Worm (Caenorhabditis elegans): ENCODE measurements around the gene cest-2.1.

Gene cest-2.1

ce11 chrV:14200086-14200485 lies 28.8 kb upstream of the cest-2.1 start:
- TF ChIP-seq ceh-39 (tag; optimal IDR thresholded peaks at IDR 0.05) = no peak
- peak; percentile 17 for TF ChIP-seq ces-1 (GFP tag; optimal IDR thresholded peaks at IDR 0.05)
- TF ChIP-seq unc-120 (tag; optimal IDR thresholded peaks at IDR 0.05; ENCODE audit: poor library complexity, severe bottlenecking) = no peak
- TF ChIP-seq mep-1 (tag; optimal IDR thresholded peaks at IDR 0.05) = peak; percentile 11
- TF ChIP-seq unc-62 (GFP tag; optimal IDR thresholded peaks at IDR 0.05) = peak; percentile 46
- TF ChIP-seq blmp-1 (tag; optimal IDR thresholded peaks at IDR 0.05) = no peak
- TF ChIP-seq nhr-237 (tag; optimal IDR thresholded peaks at IDR 0.05) = peak; percentile 84
- no peak for TF ChIP-seq ztf-11 (tag; optimal IDR thresholded peaks at IDR 0.05)
- TF ChIP-seq lin-32 (GFP tag; optimal IDR thresholded peaks at IDR 0.05) = no peak
- TF ChIP-seq mls-2 (tag; optimal IDR thresholded peaks at IDR 0.05) = no peak
- TF ChIP-seq sptf-1 (tag; optimal IDR thresholded peaks at IDR 0.05) = no peak
- TF ChIP-seq nhr-2 (tag; optimal IDR thresholded peaks at IDR 0.05) = no peak
- TF ChIP-seq snpc-4 (tag; optimal IDR thresholded peaks at IDR 0.05) = no peak
- TF ChIP-seq ceh-83 (GFP tag; optimal IDR thresholded peaks at IDR 0.05) = no peak
- TF ChIP-seq unc-39 (tag; optimal IDR thresholded peaks at IDR 0.05) = no peak
- no peak for TF ChIP-seq M03D4.4 (tag; optimal IDR thresholded peaks at IDR 0.05)
- TF ChIP-seq elt-3 (tag; optimal IDR thresholded peaks at IDR 0.05) = peak; percentile 76
- no peak for TF ChIP-seq drap-1 (GFP tag; optimal IDR thresholded peaks at IDR 0.05)
- TF ChIP-seq nhr-12 (tag; optimal IDR thresholded peaks at IDR 0.05) = no peak

ce11 chrV:14197651-14198050 lies 26.4 kb upstream of the cest-2.1 start:
- TF ChIP-seq unc-120 (tag; optimal IDR thresholded peaks at IDR 0.05; ENCODE audit: poor library complexity, severe bottlenecking) = no peak
- no peak for TF ChIP-seq M03D4.4 (tag; optimal IDR thresholded peaks at IDR 0.05)
- TF ChIP-seq cnd-1 (tag; optimal IDR thresholded peaks at IDR 0.05) = no peak
- TF ChIP-seq ceh-83 (GFP tag; optimal IDR thresholded peaks at IDR 0.05) = no peak
- TF ChIP-seq ces-1 (GFP tag; optimal IDR thresholded peaks at IDR 0.05) = no peak
- TF ChIP-seq snpc-4 (tag; optimal IDR thresholded peaks at IDR 0.05) = no peak
- TF ChIP-seq nhr-12 (tag; optimal IDR thresholded peaks at IDR 0.05) = no peak

- TF ChIP-seq pha-4 (tag; optimal IDR thresholded peaks at IDR 0.05) = no peak
- TF ChIP-seq sem-2 (GFP tag; optimal IDR thresholded peaks at IDR 0.05) = no peak
- no peak for TF ChIP-seq sptf-1 (tag; optimal IDR thresholded peaks at IDR 0.05)
- TF ChIP-seq zip-8 (tag; optimal IDR thresholded peaks at IDR 0.05) = no peak
- no peak for TF ChIP-seq mls-2 (tag; optimal IDR thresholded peaks at IDR 0.05)
- no peak for TF ChIP-seq unc-39 (tag; optimal IDR thresholded peaks at IDR 0.05)
- TF ChIP-seq bed-3 (GFP tag; optimal IDR thresholded peaks at IDR 0.05) = no peak
- no peak for TF ChIP-seq ceh-39 (tag; optimal IDR thresholded peaks at IDR 0.05)
- TF ChIP-seq ceh-83 (GFP tag; optimal IDR thresholded peaks at IDR 0.05) = no peak
- no peak for TF ChIP-seq blmp-1 (tag; optimal IDR thresholded peaks at IDR 0.05)
- TF ChIP-seq drap-1 (GFP tag; optimal IDR thresholded peaks at IDR 0.05) = no peak
- TF ChIP-seq M03D4.4 (tag; optimal IDR thresholded peaks at IDR 0.05) = no peak
- no peak for TF ChIP-seq hlh-1 (tag; optimal IDR thresholded peaks at IDR 0.05)
- no peak for TF ChIP-seq unc-62 (GFP tag; optimal IDR thresholded peaks at IDR 0.05)
- TF ChIP-seq mep-1 (tag; optimal IDR thresholded peaks at IDR 0.05) = no peak
These were observed 23.2 kb upstream of the cest-2.1 start for ce11 chrV:14194514-14194913.

ce11 chrV:14193451-14193850 lies 22.2 kb upstream of the cest-2.1 start, which contains the start of gene atfs-1:
TSS of gene atfs-1 (plus strand) at chrV:14193663.
- peak; percentile 73 for TF ChIP-seq hlh-1 (tag; optimal IDR thresholded peaks at IDR 0.05)
- peak; percentile 65 for TF ChIP-seq blmp-1 (tag; optimal IDR thresholded peaks at IDR 0.05)
- TF ChIP-seq elt-3 (tag; optimal IDR thresholded peaks at IDR 0.05) = peak; percentile 4
- peak; percentile 11 for TF ChIP-seq mls-2 (tag; optimal IDR thresholded peaks at IDR 0.05)
- TF ChIP-seq mep-1 (tag; optimal IDR thresholded peaks at IDR 0.05) = peak; percentile 23
- peak; percentile 35 for TF ChIP-seq lsy-2 (tag; optimal IDR thresholded peaks at IDR 0.05)
- TF ChIP-seq ces-1 (GFP tag; optimal IDR thresholded peaks at IDR 0.05) = peak; percentile 58
- TF ChIP-seq drap-1 (GFP tag; optimal IDR thresholded peaks at IDR 0.05) = no peak
- no peak for TF ChIP-seq nhr-12 (tag; optimal IDR thresholded peaks at IDR 0.05)
- TF ChIP-seq ham-2 (GFP tag; optimal IDR thresholded peaks at IDR 0.05) = no peak
- TF ChIP-seq lin-13 (tag; optimal IDR thresholded peaks at IDR 0.05) = no peak
- TF ChIP-seq tbx-8 (GFP tag; optimal IDR thresholded peaks at IDR 0.05) = no peak

ce11 chrV:14192870-14193269 lies 21.6 kb upstream of the cest-2.1 start:
- TF ChIP-seq mls-2 (tag; optimal IDR thresholded peaks at IDR 0.05) (no peak), snpc-4 (tag; optimal IDR thresholded peaks at IDR 0.05) (no peak)

- no peak for TF ChIP-seq mab-5 (tag; optimal IDR thresholded peaks at IDR 0.05)
- no peak for TF ChIP-seq zip-8 (tag; optimal IDR thresholded peaks at IDR 0.05)
- no peak for TF ChIP-seq snpc-4 (tag; optimal IDR thresholded peaks at IDR 0.05)
- TF ChIP-seq ceh-43 (GFP tag; optimal IDR thresholded peaks at IDR 0.05) = no peak
- TF ChIP-seq M03D4.4 (tag; optimal IDR thresholded peaks at IDR 0.05) = no peak
- TF ChIP-seq ham-2 (GFP tag; optimal IDR thresholded peaks at IDR 0.05) = no peak
- no peak for TF ChIP-seq nhr-12 (tag; optimal IDR thresholded peaks at IDR 0.05)
- TF ChIP-seq pha-4 (tag; optimal IDR thresholded peaks at IDR 0.05) = no peak
- no peak for TF ChIP-seq sptf-1 (tag; optimal IDR thresholded peaks at IDR 0.05)
- no peak for TF ChIP-seq nhr-76 (tag; optimal IDR thresholded peaks at IDR 0.05)
- no peak for TF ChIP-seq lin-13 (tag; optimal IDR thresholded peaks at IDR 0.05)
- no peak for TF ChIP-seq lsy-2 (tag; optimal IDR thresholded peaks at IDR 0.05)
These were observed 15.8 kb upstream of the cest-2.1 start for ce11 chrV:14187104-14187503.

All from whole organism, mixed stage, embryonic.